Worm (Caenorhabditis elegans) whole organism, L4 larva: Measurements from ENCODE around the gene C40H5.2.

Experiments
- aha-1 ChIP-seq: fragments of 150-350 bp; peaks from one replicate; lab custom pipeline; 2014; ENCODE audit warnings: missing biosample characterization, missing genetic modification characterization
- aly-2 ChIP-seq: sonication (generic microtip); optimal IDR thresholded peaks from 2 replicates; lab custom pipeline; 2018; ENCODE audit warnings: missing biosample characterization, missing genetic modification characterization
- ama-1 ChIP-seq: fragments of 150-350 bp; optimal IDR thresholded peaks from 2 replicates; lab custom pipeline; 2014; ENCODE audit warnings: inconsistent platforms, mixed read lengths
- dmd-6 ChIP-seq: fragments of 200-800 bp; sonication (Bioruptor generic); IDR thresholded peaks from 2 replicates; pipeline ENCODE4 v1.3.6; 2022; ENCODE audit warnings: missing genetic modification reagents, missing genetic modification characterization, missing compliant biosample characterization
- fkh-10 ChIP-seq: fragments of 150-350 bp; optimal IDR thresholded peaks from 2 replicates; lab custom pipeline; 2014; ENCODE audit warnings: missing biosample characterization, missing genetic modification reagents, missing genetic modification characterization
- lim-7 ChIP-seq: fragments of 200-800 bp; sonication (Bioruptor generic); IDR thresholded peaks from 2 replicates; pipeline ENCODE4 v1.3.6; 2022; ENCODE audit warnings: missing genetic modification characterization, missing compliant biosample characterization
- lin-39 ChIP-seq: fragments of 150-350 bp; optimal IDR thresholded peaks from 2 replicates; lab custom pipeline; 2014; ENCODE audit warnings: missing biosample characterization, missing genetic modification reagents, missing genetic modification characterization
- sdz-12 ChIP-seq: fragments of 200-800 bp; sonication (Bioruptor generic); optimal IDR thresholded peaks from 2 replicates; lab custom pipeline; 2018; ENCODE audit warnings: mild to moderate bottlenecking, missing genetic modification characterization, missing compliant biosample characterization
- snpc-4 ChIP-seq: fragments of 150-350 bp; optimal IDR thresholded peaks from 2 replicates; lab custom pipeline; 2014; ENCODE audit warnings: missing biosample characterization, missing genetic modification characterization
- unc-62 ChIP-seq, 3 experiments: fragments of 150-350 bp in 1 of 3; sonication (generic microtip); optimal IDR thresholded peaks in 2 of 3; peaks in 1 of 3; 1 replicate in 1 of 3; 2 replicates in 2 of 3; lab custom pipeline; 2014 to 2017; ENCODE audit warnings: missing biosample characterization in 3 of 3, missing genetic modification characterization in 3 of 3, missing genetic modification reagents in 3 of 3, missing genotype in 1 of 3
- ztf-11 ChIP-seq: fragments of 150-350 bp; optimal IDR thresholded peaks from 2 replicates; lab custom pipeline; 2014; ENCODE audit warnings: missing biosample characterization, missing genetic modification characterization
- ztf-7 ChIP-seq: fragments of 150-350 bp; optimal IDR thresholded peaks from 2 replicates; lab custom pipeline; 2014; ENCODE audit warnings: missing biosample characterization, missing genetic modification characterization

- TF ChIP-seq ztf-7 (tag; lab: Kevin White, UChicago) (no peak), dmd-6 (GFP tag; lab: Robert Waterston, UW) (no peak), snpc-4 (tag; lab: Kevin White, UChicago) (no peak), aha-1 (tag; lab: Kevin White, UChicago) (no peak), fkh-10 (GFP tag; lab: Kevin White, UChicago) (no peak), unc-62 (GFP tag; optimal IDR thresholded peaks at IDR 0.05 in 1 of 2; lab: Kevin White, UChicago) (no peak), unc-62 (tag; optimal IDR thresholded peaks at IDR 0.05; lab: Kevin White, UChicago) (no peak), lim-7 (GFP tag; lab: Robert Waterston, UW) (no peak), lin-39 (tag; lab: Kevin White, UChicago) (no peak), ztf-11 (tag; lab: Kevin White, UChicago) (no peak), sdz-12 (GFP tag; lab: Kevin White, UChicago) (no peak), aly-2 (tag; lab: Kevin White, UChicago) (no peak), ama-1 (lab: Kevin White, UChicago) (no peak)
Measured at ce11 chrX:11716463-11716960, 29.4 kb upstream of the C40H5.2 start, which contains the start of gene C44C10.9.
